Fruit fly (Drosophila melanogaster) whole organism: ENCODE measurements around the gene CG3588.

Experiments used
- Dll ChIP-seq: fragments of >200 bp; optimal IDR thresholded peaks from 2 replicates; lab custom pipeline; 2017
- pan ChIP-seq: fragments of >200 bp; optimal IDR thresholded peaks from 2 replicates; lab custom pipeline; 2017
- psq ChIP-seq: fragments of >200 bp; optimal IDR thresholded peaks from 2 replicates; lab custom pipeline; 2017
- usp ChIP-seq: fragments of >200 bp; optimal IDR thresholded peaks from 2 replicates; lab custom pipeline; 2017; ENCODE audit warnings: missing biosample characterization, missing genetic modification characterization, mixed read lengths

DNA sequence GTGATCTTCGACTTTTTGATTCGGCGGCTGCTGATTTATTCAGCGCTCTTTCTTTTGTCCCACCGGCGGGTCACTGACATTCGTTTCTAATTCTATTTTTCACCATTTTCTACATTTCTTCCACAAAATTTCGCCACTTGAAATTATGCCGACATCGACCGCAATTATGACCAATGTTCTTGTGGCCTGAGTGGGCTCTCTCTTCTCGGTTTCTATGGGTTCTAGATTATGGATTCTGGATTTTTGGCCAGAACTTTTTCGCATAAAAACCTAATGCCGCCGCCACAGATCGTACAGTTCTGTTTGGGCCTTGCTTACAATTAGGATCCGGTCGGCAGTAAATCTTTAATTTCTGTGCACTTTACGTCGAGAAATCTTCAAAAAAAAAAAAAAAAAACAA is 17.2 kb downstream of the CG3588 start, which contains the start of gene CG3598:
- TF ChIP-seq psq (lab: Kevin White, UChicago), result no peak
- TF ChIP-seq pan (lab: Kevin White, UChicago), result no peak
- no peak for TF ChIP-seq usp (GFP tag; lab: Kevin White, UChicago)
- no peak for TF ChIP-seq Dll (lab: Kevin White, UChicago)
